Fruit fly (Drosophila melanogaster) whole organism, adult: ENCODE results near the gene Ndc1.

Experiments
- CG11617 ChIP-seq: fragments of 200-800 bp; sonication (Bioruptor generic); optimal IDR thresholded peaks from 2 replicates; lab custom pipeline; 2017; ENCODE audit warnings: mild to moderate bottlenecking, missing biosample characterization, missing genetic modification reagents, missing genetic modification characterization
- CG12768 ChIP-seq: fragments of 200-800 bp; sonication (Bioruptor generic); optimal IDR thresholded peaks from 2 replicates; lab custom pipeline; 2017; ENCODE audit warnings: missing biosample characterization, missing genetic modification characterization, mild to moderate bottlenecking, moderate library complexity, missing genetic modification reagents
- CG14711 ChIP-seq: fragments of 200-800 bp; sonication (Bioruptor generic); optimal IDR thresholded peaks from 2 replicates; lab custom pipeline; 2018; ENCODE audit warnings: missing biosample characterization, mild to moderate bottlenecking, missing genetic modification characterization, moderate library complexity
- CG1620 ChIP-seq: fragments of 200-800 bp; sonication (Bioruptor generic); optimal IDR thresholded peaks from 2 replicates; lab custom pipeline; 2016; ENCODE audit warnings: missing biosample characterization, missing genetic modification characterization
- CG33017 ChIP-seq: fragments of 200-800 bp; sonication (Bioruptor generic); optimal IDR thresholded peaks from 2 replicates; lab custom pipeline; 2018; ENCODE audit warnings: missing biosample characterization, mild to moderate bottlenecking, missing genetic modification characterization, moderate library complexity
- CG5204 ChIP-seq: fragments of 200-800 bp; sonication (Bioruptor generic); optimal IDR thresholded peaks from 2 replicates; lab custom pipeline; 2016; ENCODE audit warnings: missing biosample characterization, missing genetic modification characterization
- CG7045 ChIP-seq: fragments of 200-800 bp; sonication (Bioruptor generic); optimal IDR thresholded peaks from 2 replicates; lab custom pipeline; 2017; ENCODE audit warnings: missing biosample characterization, mild to moderate bottlenecking, missing genetic modification characterization
- CG7101 ChIP-seq: fragments of 200-800 bp; sonication (Bioruptor generic); optimal IDR thresholded peaks from 2 replicates; lab custom pipeline; 2018; ENCODE audit warnings: missing biosample characterization, mild to moderate bottlenecking, missing genetic modification characterization, moderate library complexity
- Clk ChIP-seq: fragments of 200-800 bp; sonication (Bioruptor generic); optimal IDR thresholded peaks from 2 replicates; lab custom pipeline; 2017; ENCODE audit warnings: missing biosample characterization, missing genetic modification characterization
- Crg-1 ChIP-seq: fragments of 200-800 bp; sonication (Bioruptor generic); optimal IDR thresholded peaks from 2 replicates; lab custom pipeline; 2016; ENCODE audit warnings: missing biosample characterization, missing genetic modification characterization
- Hr96 ChIP-seq: fragments of 200-800 bp; sonication (Bioruptor generic); optimal IDR thresholded peaks from 2 replicates; lab custom pipeline; 2016; ENCODE audit warnings: missing biosample characterization, missing genetic modification characterization
- Mnt ChIP-seq: fragments of 200-800 bp; sonication (Bioruptor generic); optimal IDR thresholded peaks from 2 replicates; lab custom pipeline; 2016; ENCODE audit warnings: missing biosample characterization, mild to moderate bottlenecking, missing genetic modification characterization
- bab1 ChIP-seq: fragments of 200-800 bp; sonication (Bioruptor generic); optimal IDR thresholded peaks from 3 replicates; lab custom pipeline; 2019; ENCODE audit warnings: missing biosample characterization, mild to moderate bottlenecking, missing genetic modification characterization, moderate library complexity
- cic ChIP-seq: fragments of 200-800 bp; sonication (Bioruptor generic); optimal IDR thresholded peaks from 2 replicates; lab custom pipeline; 2017; ENCODE audit warnings: missing biosample characterization, mild to moderate bottlenecking, missing genetic modification characterization, moderate library complexity
- cnc ChIP-seq, 2 experiments: fragments of >200 bp; optimal IDR thresholded peaks; 2 replicates each; lab custom pipeline; 2017
- kay ChIP-seq: fragments of 200-800 bp; sonication (Bioruptor generic); peaks from one replicate; lab custom pipeline; 2016; ENCODE audit warnings: missing biosample characterization, missing genetic modification characterization, borderline replicate concordance
- ovo ChIP-seq: fragments of 200-800 bp; sonication (Bioruptor generic); optimal IDR thresholded peaks from 2 replicates; lab custom pipeline; 2016; ENCODE audit warnings: missing biosample characterization, missing genetic modification characterization
- pad ChIP-seq: fragments of 200-800 bp; sonication (Bioruptor generic); optimal IDR thresholded peaks from 3 replicates; lab custom pipeline; 2017; ENCODE audit warnings: missing biosample characterization, missing genetic modification characterization, mild to moderate bottlenecking, moderate library complexity, missing genetic modification reagents
- tj ChIP-seq: fragments of 200-800 bp; sonication (Bioruptor generic); optimal IDR thresholded peaks from 3 replicates; lab custom pipeline; 2017; ENCODE audit warnings: missing biosample characterization, mild to moderate bottlenecking, missing genetic modification characterization, moderate library complexity
- toe ChIP-seq: fragments of 200-800 bp; sonication (Bioruptor generic); optimal IDR thresholded peaks from 2 replicates; lab custom pipeline; 2016; ENCODE audit warnings: missing biosample characterization, missing genetic modification characterization

Ndc1 gene

dm6 chr3R:23912349-23912748 is 11.8 kb upstream of the Ndc1 start:
- TF ChIP-seq cnc (optimal IDR thresholded peaks at IDR 0.05; lab: Kevin White, UChicago), result no peak
- TF ChIP-seq tj (GFP tag; lab: Kevin White, UChicago), result no peak
- TF ChIP-seq Crg-1 (GFP tag; lab: Kevin White, UChicago), result no peak
- no peak for TF ChIP-seq CG7101 (tag; lab: Kevin White, UChicago)
- TF ChIP-seq CG7045, result no peak
- TF ChIP-seq CG33017 (tag; lab: Kevin White, UChicago), result no peak
- TF ChIP-seq Clk (GFP tag; lab: Kevin White, UChicago), result no peak
- TF ChIP-seq CG12768 (GFP tag; lab: Kevin White, UChicago), result no peak
- TF ChIP-seq ovo (GFP tag; lab: Kevin White, UChicago), result no peak
- no peak for TF ChIP-seq pad
- TF ChIP-seq CG11617 (GFP tag; lab: Kevin White, UChicago), result no peak
- no peak for TF ChIP-seq cic (GFP tag; lab: Kevin White, UChicago)
- no peak for TF ChIP-seq CG1620
- TF ChIP-seq toe (GFP tag; lab: Kevin White, UChicago), result no peak
- no peak for TF ChIP-seq Mnt (GFP tag; lab: Kevin White, UChicago)
- no peak for TF ChIP-seq kay
- no peak for TF ChIP-seq CG5204 (GFP tag; lab: Kevin White, UChicago)
- TF ChIP-seq CG14711 (tag; lab: Kevin White, UChicago), result no peak
- TF ChIP-seq bab1 (GFP tag; lab: Kevin White, UChicago), result no peak

DNA sequence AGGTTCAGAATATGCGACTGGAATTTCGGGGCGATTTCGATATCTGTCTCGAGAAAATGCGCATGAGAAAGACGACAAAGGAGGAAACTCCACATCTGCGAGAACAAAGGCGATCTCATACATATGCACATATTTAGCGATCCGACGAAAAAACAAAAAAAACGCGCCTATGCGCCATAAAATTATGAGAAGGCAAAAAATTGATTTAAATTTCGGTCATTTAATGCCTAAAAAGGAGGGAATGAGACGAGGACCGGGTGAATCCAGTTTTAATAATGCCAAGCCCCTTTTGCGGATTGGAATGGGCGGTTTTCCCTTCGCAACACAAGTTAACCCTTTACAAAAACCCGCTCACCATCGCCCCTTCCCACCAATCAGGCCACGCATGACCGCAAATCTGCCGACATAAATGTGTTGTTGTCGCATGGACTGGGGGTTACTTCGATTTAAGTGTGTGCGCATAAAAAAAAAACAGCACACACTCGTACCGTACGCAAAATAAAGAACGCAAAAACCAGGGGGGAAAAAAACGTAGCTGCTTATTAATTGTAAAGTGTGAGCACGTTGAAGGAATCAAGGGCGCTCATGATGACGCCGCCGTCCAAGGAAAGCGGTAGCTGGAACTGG is 9.7 kb upstream of the Ndc1 start:
- no peak for TF ChIP-seq Mnt (GFP tag; lab: Kevin White, UChicago)
- TF ChIP-seq CG5204 (GFP tag; lab: Kevin White, UChicago), result no peak
- no peak for TF ChIP-seq cnc (optimal IDR thresholded peaks at IDR 0.05; lab: Kevin White, UChicago)
- no peak for TF ChIP-seq Clk (GFP tag; lab: Kevin White, UChicago)
- TF ChIP-seq CG33017 (tag; lab: Kevin White, UChicago), result no peak
- no peak for TF ChIP-seq CG7045
- TF ChIP-seq CG12768 (GFP tag; lab: Kevin White, UChicago), result no peak
- TF ChIP-seq cic (GFP tag; lab: Kevin White, UChicago), result no peak
- no peak for TF ChIP-seq bab1 (GFP tag; lab: Kevin White, UChicago)
- TF ChIP-seq Hr96 (GFP tag; lab: Kevin White, UChicago), result no peak
- no peak for TF ChIP-seq tj (GFP tag; lab: Kevin White, UChicago)
- no peak for TF ChIP-seq CG1620
- no peak for TF ChIP-seq toe (GFP tag; lab: Kevin White, UChicago)
- TF ChIP-seq CG11617 (GFP tag; lab: Kevin White, UChicago), result no peak
- no peak for TF ChIP-seq pad
- no peak for TF ChIP-seq ovo (GFP tag; lab: Kevin White, UChicago)
- TF ChIP-seq CG7101 (tag; lab: Kevin White, UChicago), result no peak

DNA sequence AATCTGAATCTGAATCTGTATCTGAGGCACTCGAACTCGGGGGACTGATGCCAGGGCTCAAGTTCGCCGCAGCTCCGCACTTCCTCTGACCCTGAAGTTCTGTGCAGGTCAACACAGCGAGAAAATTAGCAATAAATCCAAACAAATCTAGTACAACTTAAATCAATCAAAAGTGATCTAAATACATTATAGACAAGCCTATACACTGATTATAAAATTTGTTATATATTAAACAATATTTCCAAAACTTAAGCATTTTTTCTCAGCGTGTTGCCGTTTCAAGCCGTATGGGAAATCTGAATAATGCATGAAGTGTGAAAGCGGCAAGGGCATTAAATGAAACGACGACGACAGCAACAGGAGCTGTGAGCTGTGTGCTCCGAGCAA is 9.2 kb upstream of the Ndc1 start:
- TF ChIP-seq CG7045 (no peak), Crg-1 (GFP tag; lab: Kevin White, UChicago) (no peak), cnc (optimal IDR thresholded peaks at IDR 0.05; lab: Kevin White, UChicago) (no peak), CG14711 (tag; lab: Kevin White, UChicago) (peak; percentile 5)

- TF ChIP-seq CG11617 (GFP tag; lab: Kevin White, UChicago), result no peak
- TF ChIP-seq Crg-1 (GFP tag; lab: Kevin White, UChicago), result no peak
- TF ChIP-seq pad, result no peak
- no peak for TF ChIP-seq tj (GFP tag; lab: Kevin White, UChicago)
- TF ChIP-seq CG12768 (GFP tag; lab: Kevin White, UChicago), result no peak
- TF ChIP-seq CG1620, result no peak
- TF ChIP-seq cic (GFP tag; lab: Kevin White, UChicago), result no peak
- no peak for TF ChIP-seq Hr96 (GFP tag; lab: Kevin White, UChicago)
- TF ChIP-seq CG33017 (tag; lab: Kevin White, UChicago), result no peak
- no peak for TF ChIP-seq CG7101 (tag; lab: Kevin White, UChicago)
- no peak for TF ChIP-seq CG7045
- TF ChIP-seq toe (GFP tag; lab: Kevin White, UChicago), result no peak
- no peak for TF ChIP-seq cnc (optimal IDR thresholded peaks at IDR 0.05; lab: Kevin White, UChicago)
- TF ChIP-seq Clk (GFP tag; lab: Kevin White, UChicago), result no peak
- no peak for TF ChIP-seq CG14711 (tag; lab: Kevin White, UChicago)
- no peak for TF ChIP-seq Mnt (GFP tag; lab: Kevin White, UChicago)
- TF ChIP-seq bab1 (GFP tag; lab: Kevin White, UChicago), result no peak
- no peak for TF ChIP-seq ovo (GFP tag; lab: Kevin White, UChicago)
- TF ChIP-seq CG5204 (GFP tag; lab: Kevin White, UChicago), result no peak
Measured at dm6 chr3R:23915967-23916366, 8.2 kb upstream of the Ndc1 start.

- TF ChIP-seq CG7101 (tag; lab: Kevin White, UChicago) (no peak), cnc (optimal IDR thresholded peaks at IDR 0.05; lab: Kevin White, UChicago) (no peak), CG5204 (GFP tag; lab: Kevin White, UChicago) (no peak), pad (no peak), kay (no peak)
Measured at dm6 chr3R:23919366-23919765, 4.8 kb upstream of the Ndc1 start.

DNA sequence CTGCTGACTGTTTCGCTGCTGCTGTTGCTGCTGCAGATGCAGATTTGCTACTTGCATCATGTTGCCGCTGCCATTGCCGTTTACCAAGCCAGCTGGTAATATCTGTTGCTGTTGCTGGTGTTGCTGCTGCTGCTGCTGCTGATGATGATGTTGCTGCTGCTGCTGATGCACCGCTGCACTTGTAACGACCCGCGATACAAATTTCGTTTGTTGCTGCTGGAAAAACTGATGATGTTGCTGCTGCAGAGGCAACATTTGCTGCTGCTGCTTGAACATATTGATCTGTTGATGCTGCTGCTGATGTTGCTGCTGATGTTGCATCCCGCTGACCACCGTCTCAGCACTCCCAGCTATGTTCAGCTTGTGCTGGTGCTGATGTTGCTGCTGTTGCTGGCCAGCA is 3.8 kb upstream of the Ndc1 start:
- no peak for TF ChIP-seq pad
- no peak for TF ChIP-seq bab1 (GFP tag; lab: Kevin White, UChicago)
- no peak for TF ChIP-seq CG1620
- no peak for TF ChIP-seq CG5204 (GFP tag; lab: Kevin White, UChicago)
- no peak for TF ChIP-seq CG7045
- no peak for TF ChIP-seq Mnt (GFP tag; lab: Kevin White, UChicago)
- TF ChIP-seq CG33017 (tag; lab: Kevin White, UChicago), result no peak
- no peak for TF ChIP-seq cnc (optimal IDR thresholded peaks at IDR 0.05; lab: Kevin White, UChicago)
- no peak for TF ChIP-seq Clk (GFP tag; lab: Kevin White, UChicago)
- TF ChIP-seq cic (GFP tag; lab: Kevin White, UChicago), result no peak
- no peak for TF ChIP-seq CG14711 (tag; lab: Kevin White, UChicago)
- no peak for TF ChIP-seq CG11617 (GFP tag; lab: Kevin White, UChicago)
- no peak for TF ChIP-seq CG12768 (GFP tag; lab: Kevin White, UChicago)
- TF ChIP-seq Crg-1 (GFP tag; lab: Kevin White, UChicago), result no peak
- TF ChIP-seq CG7101 (tag; lab: Kevin White, UChicago), result no peak
- no peak for TF ChIP-seq kay
- TF ChIP-seq toe (GFP tag; lab: Kevin White, UChicago), result no peak
